Fruit fly (Drosophila melanogaster) whole organism, embryonic: ENCODE measurements around the gene Drsl1.

Experiments used
- ATbp ChIP-seq: fragments of 200-800 bp; sonication (Bioruptor generic); optimal IDR thresholded peaks from 2 replicates; lab custom pipeline; 2017; ENCODE audit warnings: missing biosample characterization, mild to moderate bottlenecking, missing genetic modification characterization, missing genetic modification reagents
- BtbVII ChIP-seq: fragments of 200-800 bp; sonication (Bioruptor generic); optimal IDR thresholded peaks from 3 replicates; lab custom pipeline; 2017; ENCODE audit warnings: missing biosample characterization, mild to moderate bottlenecking, missing genetic modification characterization
- CG10147 ChIP-seq: fragments of 200-800 bp; sonication (Bioruptor generic); optimal IDR thresholded peaks from 2 replicates; lab custom pipeline; 2019; ENCODE audit warnings: missing biosample characterization, mild to moderate bottlenecking, missing genetic modification characterization, moderate library complexity
- CG12391 ChIP-seq: fragments of 200-800 bp; sonication (Bioruptor generic); optimal IDR thresholded peaks from 3 replicates; lab custom pipeline; 2018; ENCODE audit warnings: missing biosample characterization, mild to moderate bottlenecking, missing genetic modification characterization, moderate library complexity
- CG13296 ChIP-seq: fragments of 200-800 bp; sonication (Bioruptor generic); optimal IDR thresholded peaks from 3 replicates; lab custom pipeline; 2018; ENCODE audit warnings: missing biosample characterization, mild to moderate bottlenecking, missing genetic modification characterization
- CG13424 ChIP-seq: fragments of 200-800 bp; sonication (Bioruptor generic); optimal IDR thresholded peaks from 2 replicates; lab custom pipeline; 2019; ENCODE audit warnings: missing biosample characterization, mild to moderate bottlenecking, missing genetic modification characterization, moderate library complexity
- CG15269 ChIP-seq: fragments of 200-800 bp; sonication (Bioruptor generic); optimal IDR thresholded peaks from 2 replicates; lab custom pipeline; 2018; ENCODE audit warnings: missing biosample characterization, mild to moderate bottlenecking, missing genetic modification characterization, moderate library complexity
- CG17361 ChIP-seq: fragments of 200-800 bp; sonication (Bioruptor generic); IDR thresholded peaks from 3 replicates; pipeline ENCODE4 v1.3.6; 2022; ENCODE audit warnings: missing biosample characterization, missing genetic modification characterization
- CG17568 ChIP-seq: fragments of 200-800 bp; sonication (Bioruptor generic); optimal IDR thresholded peaks from 2 replicates; lab custom pipeline; 2018; ENCODE audit warnings: missing biosample characterization, mild to moderate bottlenecking, missing genetic modification characterization, moderate library complexity
- CG17829 ChIP-seq: fragments of 200-800 bp; optimal IDR thresholded peaks from 2 replicates; lab custom pipeline; 2019; ENCODE audit warnings: missing biosample characterization, mild to moderate bottlenecking, missing genetic modification characterization, moderate library complexity
- CG18476 ChIP-seq: fragments of 200-800 bp; sonication (Bioruptor generic); optimal IDR thresholded peaks from 2 replicates; lab custom pipeline; 2016; ENCODE audit warnings: missing biosample characterization, mild to moderate bottlenecking, missing genetic modification characterization
- CG30403 ChIP-seq: fragments of 200-800 bp; sonication (Bioruptor generic); optimal IDR thresholded peaks from 3 replicates; lab custom pipeline; 2016; ENCODE audit warnings: missing biosample characterization, missing genetic modification characterization
- CG30431 ChIP-seq: fragments of 200-800 bp; sonication (Bioruptor generic); optimal IDR thresholded peaks from 2 replicates; lab custom pipeline; 2017; ENCODE audit warnings: missing biosample characterization, missing genetic modification characterization
- CG3065 ChIP-seq: fragments of 200-800 bp; sonication (Bioruptor generic); optimal IDR thresholded peaks from 2 replicates; lab custom pipeline; 2016; ENCODE audit warnings: missing biosample characterization, missing genetic modification characterization
- CG32767 ChIP-seq: fragments of 200-800 bp; sonication (Bioruptor generic); IDR thresholded peaks from 2 replicates; pipeline ENCODE4 v1.3.6; 2022; ENCODE audit warnings: missing biosample characterization, missing genetic modification characterization
- CG33213 ChIP-seq: fragments of 200-800 bp; sonication (Bioruptor generic); optimal IDR thresholded peaks from 3 replicates; lab custom pipeline; 2016; ENCODE audit warnings: missing biosample characterization, missing genetic modification characterization
- CG4328 ChIP-seq: fragments of 200-800 bp; sonication (Bioruptor generic); optimal IDR thresholded peaks from 3 replicates; lab custom pipeline; 2017; ENCODE audit warnings: missing biosample characterization, missing genetic modification reagents, missing genetic modification characterization
- CG43689 ChIP-seq: fragments of 200-800 bp; sonication (Bioruptor generic); IDR thresholded peaks from 2 replicates; pipeline ENCODE4 v1.3.6; 2022; ENCODE audit warnings: missing biosample characterization, missing genetic modification characterization
- CG8765 ChIP-seq: fragments of 200-800 bp; sonication (Bioruptor generic); IDR thresholded peaks from 2 replicates; pipeline ENCODE4 v1.3.6; 2022; ENCODE audit warnings: missing biosample characterization, missing genetic modification characterization
- CG9215 ChIP-seq: fragments of 200-800 bp; sonication (Bioruptor generic); IDR thresholded peaks from 2 replicates; pipeline ENCODE4 v1.3.6; 2022; ENCODE audit warnings: missing biosample characterization, missing genetic modification characterization
- CG9609 ChIP-seq: fragments of 200-800 bp; sonication (Bioruptor generic); optimal IDR thresholded peaks from 3 replicates; lab custom pipeline; 2016; ENCODE audit warnings: missing biosample characterization, missing genetic modification characterization
- CG9932 ChIP-seq: fragments of 200-800 bp; sonication (Bioruptor generic); IDR thresholded peaks from 2 replicates; pipeline ENCODE4 v1.3.6; 2022; ENCODE audit warnings: missing biosample characterization, missing genetic modification characterization
- Camta ChIP-seq: fragments of 200-800 bp; sonication (Bioruptor generic); optimal IDR thresholded peaks from 2 replicates; lab custom pipeline; 2016; ENCODE audit warnings: missing biosample characterization, missing genetic modification characterization
- E2f2 ChIP-seq: fragments of 200-800 bp; sonication (Bioruptor generic); IDR thresholded peaks from 2 replicates; pipeline ENCODE4 v1.3.6; 2022; ENCODE audit warnings: missing biosample characterization, missing genetic modification characterization
- Eip74EF ChIP-seq, 2 experiments: fragments of 200-800 bp in 1 of 2; fragments of >200 bp in 1 of 2; sonication (Bioruptor generic) in 1 of 2; optimal IDR thresholded peaks; 2 replicates each; lab custom pipeline; 2017 to 2019; ENCODE audit warnings: missing biosample characterization in 2 of 2, missing genetic modification characterization in 2 of 2, mild to moderate bottlenecking in 1 of 2, moderate library complexity in 1 of 2
- Hr39 ChIP-seq: fragments of >200 bp; optimal IDR thresholded peaks from 2 replicates; lab custom pipeline; 2017
- Lhr ChIP-seq: fragments of 200-800 bp; sonication (Bioruptor generic); optimal IDR thresholded peaks from 3 replicates; lab custom pipeline; 2017; ENCODE audit warnings: mild to moderate bottlenecking, missing biosample characterization, missing genetic modification reagents, missing genetic modification characterization
- MBD-R2 ChIP-seq: fragments of 200-800 bp; sonication (Bioruptor generic); IDR thresholded peaks from 2 replicates; pipeline ENCODE4 v1.3.6; 2022; ENCODE audit warnings: missing biosample characterization, missing genetic modification characterization
- Sox102F ChIP-seq: fragments of 200-800 bp; sonication (Bioruptor generic); optimal IDR thresholded peaks from 2 replicates; lab custom pipeline; 2018; ENCODE audit warnings: missing biosample characterization, mild to moderate bottlenecking, missing genetic modification characterization, moderate library complexity
- Ssrp ChIP-seq: fragments of 200-800 bp; sonication (Bioruptor generic); optimal IDR thresholded peaks from 2 replicates; lab custom pipeline; 2018; ENCODE audit warnings: missing biosample characterization, mild to moderate bottlenecking, missing genetic modification characterization, moderate library complexity
- Vsx1 ChIP-seq: fragments of 200-800 bp; sonication (Bioruptor generic); optimal IDR thresholded peaks from 2 replicates; lab custom pipeline; 2017; ENCODE audit warnings: missing biosample characterization, mild to moderate bottlenecking, missing genetic modification characterization, missing genetic modification reagents
- bigmax ChIP-seq: fragments of 200-800 bp; sonication (Bioruptor generic); optimal IDR thresholded peaks from 2 replicates; lab custom pipeline; 2018; ENCODE audit warnings: missing biosample characterization, mild to moderate bottlenecking, missing genetic modification characterization
- cg ChIP-seq: fragments of 200-800 bp; sonication (Bioruptor generic); optimal IDR thresholded peaks from 3 replicates; lab custom pipeline; 2019; ENCODE audit warnings: missing biosample characterization, mild to moderate bottlenecking, missing genetic modification characterization, moderate library complexity
- cwo ChIP-seq: fragments of 200-800 bp; sonication (Bioruptor generic); optimal IDR thresholded peaks from 3 replicates; lab custom pipeline; 2017; ENCODE audit warnings: missing biosample characterization, missing genetic modification characterization, mild to moderate bottlenecking, moderate library complexity, missing genetic modification reagents
- danr ChIP-seq: fragments of 200-800 bp; sonication (Bioruptor generic); IDR thresholded peaks from 2 replicates; pipeline ENCODE4 v1.3.6; 2022; ENCODE audit warnings: missing biosample characterization, missing genetic modification characterization
- dm ChIP-seq: fragments of 200-800 bp; sonication (Bioruptor generic); optimal IDR thresholded peaks from 3 replicates; lab custom pipeline; 2016; ENCODE audit warnings: missing biosample characterization, missing genetic modification characterization
- emc ChIP-seq: fragments of 200-800 bp; sonication (Bioruptor generic); optimal IDR thresholded peaks from 2 replicates; lab custom pipeline; 2016; ENCODE audit warnings: missing biosample characterization, missing genetic modification characterization
- exex ChIP-seq: fragments of 200-800 bp; sonication (Bioruptor generic); optimal IDR thresholded peaks from 4 replicates; lab custom pipeline; 2018; ENCODE audit warnings: missing biosample characterization, mild to moderate bottlenecking, missing genetic modification characterization, moderate library complexity
- h ChIP-seq: fragments of >200 bp; optimal IDR thresholded peaks from 2 replicates; lab custom pipeline; 2017
- hbn ChIP-seq: fragments of 200-800 bp; sonication (Bioruptor generic); IDR thresholded peaks from 2 replicates; pipeline ENCODE4 v1.3.6; 2022; ENCODE audit warnings: missing biosample characterization, missing genetic modification characterization; ENCODE audit not compliant: partially characterized antibody
- hth ChIP-seq: fragments of >200 bp; optimal IDR thresholded peaks from 2 replicates; lab custom pipeline; 2017; ENCODE audit warnings: inconsistent platforms
- kay ChIP-seq: fragments of 200-800 bp; sonication (Bioruptor generic); optimal IDR thresholded peaks from 2 replicates; lab custom pipeline; 2016; ENCODE audit warnings: missing biosample characterization, missing genetic modification characterization
- lilli ChIP-seq: fragments of 200-800 bp; sonication (Bioruptor generic); optimal IDR thresholded peaks from 3 replicates; lab custom pipeline; 2016; ENCODE audit warnings: missing biosample characterization, missing genetic modification characterization
- pb ChIP-seq: fragments of 200-800 bp; sonication (Bioruptor generic); optimal IDR thresholded peaks from 3 replicates; lab custom pipeline; 2016; ENCODE audit warnings: missing biosample characterization, missing genetic modification characterization
- pho ChIP-seq: fragments of 200-800 bp; sonication (Bioruptor generic); optimal IDR thresholded peaks from 2 replicates; lab custom pipeline; 2016; ENCODE audit warnings: missing biosample characterization, missing genetic modification characterization
- pum ChIP-seq: fragments of 200-800 bp; sonication (Bioruptor generic); optimal IDR thresholded peaks from 2 replicates; lab custom pipeline; 2016; ENCODE audit warnings: missing biosample characterization, missing genetic modification characterization
- ranshi ChIP-seq: fragments of 200-800 bp; sonication (Bioruptor generic); IDR thresholded peaks from 2 replicates; pipeline ENCODE4 v1.3.6; 2022; ENCODE audit warnings: missing biosample characterization, missing genetic modification characterization
- seq ChIP-seq: fragments of 200-800 bp; sonication (Bioruptor generic); IDR thresholded peaks from 2 replicates; pipeline ENCODE4 v1.3.6; 2022; ENCODE audit warnings: missing biosample characterization, missing genetic modification characterization
- stwl ChIP-seq: fragments of 200-800 bp; sonication (Bioruptor generic); optimal IDR thresholded peaks from 3 replicates; lab custom pipeline; 2018; ENCODE audit warnings: missing biosample characterization, mild to moderate bottlenecking, missing genetic modification characterization, moderate library complexity
- tio ChIP-seq: fragments of 200-800 bp; sonication (Bioruptor generic); optimal IDR thresholded peaks from 2 replicates; lab custom pipeline; 2017; ENCODE audit warnings: missing biosample characterization, missing genetic modification characterization, inconsistent platforms
- ttk ChIP-seq: fragments of 200-800 bp; sonication (Bioruptor generic); IDR thresholded peaks from 2 replicates; pipeline ENCODE4 v2.1.2; 2022; ENCODE audit warnings: missing biosample characterization, missing genetic modification characterization
- tx ChIP-seq: fragments of 200-800 bp; sonication (Bioruptor generic); optimal IDR thresholded peaks from 2 replicates; lab custom pipeline; 2016; ENCODE audit warnings: missing biosample characterization, missing genetic modification characterization
- wek ChIP-seq: fragments of 200-800 bp; sonication (Bioruptor generic); optimal IDR thresholded peaks from 3 replicates; lab custom pipeline; 2018; ENCODE audit warnings: missing biosample characterization, mild to moderate bottlenecking, missing genetic modification characterization, moderate library complexity

Gene Drsl1

DNA sequence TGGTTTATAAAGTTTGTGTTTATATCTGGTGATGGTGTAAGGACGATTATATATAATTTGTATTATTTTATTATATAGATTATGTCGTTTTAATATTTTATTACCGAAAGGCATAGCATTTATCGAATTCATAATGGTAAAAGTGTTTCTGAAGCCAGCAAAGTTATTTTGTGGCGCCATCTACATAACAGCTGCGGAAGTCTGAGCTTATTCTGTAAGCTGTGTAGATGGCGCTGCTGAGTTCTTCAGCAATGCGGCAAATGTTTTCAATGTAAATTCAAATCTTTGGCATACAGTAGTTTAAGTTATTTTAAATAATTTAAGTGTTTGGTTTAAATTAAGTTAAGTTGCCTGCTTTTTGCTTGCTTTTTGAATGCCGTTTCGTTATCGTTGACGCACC is 47.2 kb downstream of the Drsl1 start (continued):
- no peak for TF ChIP-seq bigmax (GFP tag; lab: Kevin White, UChicago)
- TF ChIP-seq Vsx1 (GFP tag; lab: Kevin White, UChicago): no peak
- TF ChIP-seq pho (GFP tag; lab: Kevin White, UChicago): no peak
- no peak for TF ChIP-seq Lhr (GFP tag; lab: Kevin White, UChicago)
- no peak for TF ChIP-seq CG10147 (GFP tag; lab: Kevin White, UChicago)
- peak; percentile 74 for TF ChIP-seq stwl (tag; lab: Kevin White, UChicago)
- no peak for TF ChIP-seq CG9609 (GFP tag; lab: Kevin White, UChicago)
- no peak for TF ChIP-seq CG18476 (GFP tag; lab: Kevin White, UChicago)
- no peak for TF ChIP-seq CG32767 (GFP tag; lab: Robert Waterston, UW)
- TF ChIP-seq Eip74EF (GFP tag; optimal IDR thresholded peaks at IDR 0.05; lab: Kevin White, UChicago): no peak
- TF ChIP-seq exex (tag; lab: Kevin White, UChicago): no peak
- no peak for TF ChIP-seq Sox102F (GFP tag; lab: Kevin White, UChicago)
- TF ChIP-seq dm (GFP tag; lab: Kevin White, UChicago): no peak
- no peak for TF ChIP-seq kay (GFP tag; lab: Kevin White, UChicago)
- peak; percentile 40; the same call in 1 of the 3 replicates for TF ChIP-seq CG17361 (GFP tag; lab: Robert Waterston, UW)
- TF ChIP-seq Ssrp (tag; lab: Kevin White, UChicago): no peak
- TF ChIP-seq Camta (GFP tag; lab: Kevin White, UChicago): no peak
- no peak for TF ChIP-seq pum (GFP tag; lab: Kevin White, UChicago)
- no peak for TF ChIP-seq wek (GFP tag; lab: Kevin White, UChicago)
- no peak for TF ChIP-seq CG17568
- TF ChIP-seq CG33213 (GFP tag; lab: Kevin White, UChicago): peak; percentile 27
- TF ChIP-seq CG9215 (GFP tag; lab: Robert Waterston, UW): no peak
- TF ChIP-seq CG15269 (tag; lab: Kevin White, UChicago): no peak
- TF ChIP-seq tio (GFP tag; lab: Kevin White, UChicago): no peak
- no peak for TF ChIP-seq CG13296 (GFP tag; lab: Kevin White, UChicago)
- TF ChIP-seq danr (GFP tag; lab: Robert Waterston, UW): no peak
- no peak for TF ChIP-seq CG30431 (GFP tag; lab: Kevin White, UChicago)
- TF ChIP-seq CG13424 (tag; lab: Kevin White, UChicago): no peak
- TF ChIP-seq h: no peak
- TF ChIP-seq CG3065 (GFP tag; lab: Kevin White, UChicago): no peak
- no peak for TF ChIP-seq CG30403 (GFP tag; lab: Kevin White, UChicago)
- no peak for TF ChIP-seq cwo (GFP tag; lab: Kevin White, UChicago)
- peak; percentile 18; the same call in 1 of the 2 replicates for TF ChIP-seq MBD-R2 (GFP tag; lab: Robert Waterston, UW)
- peak; percentile 76 for TF ChIP-seq E2f2
- TF ChIP-seq cg: no peak
- no peak for TF ChIP-seq hth (lab: Kevin White, UChicago)
- TF ChIP-seq emc (GFP tag; lab: Kevin White, UChicago): no peak
- TF ChIP-seq lilli (GFP tag; lab: Kevin White, UChicago): no peak
- TF ChIP-seq BtbVII: no peak
- no peak for TF ChIP-seq tx (GFP tag; lab: Kevin White, UChicago)
- TF ChIP-seq Hr39 (lab: Kevin White, UChicago): no peak
- no peak for TF ChIP-seq CG12391
- TF ChIP-seq CG9932: peak; percentile 59
- TF ChIP-seq ttk (GFP tag; lab: Robert Waterston, UW): peak; percentile 44
- TF ChIP-seq CG17829: peak; percentile 46
- no peak for TF ChIP-seq CG43689
- TF ChIP-seq CG4328 (GFP tag; lab: Kevin White, UChicago): no peak
- TF ChIP-seq pb (GFP tag; lab: Kevin White, UChicago): no peak
- TF ChIP-seq ranshi (GFP tag; lab: Robert Waterston, UW): no peak
- no peak for TF ChIP-seq ATbp (GFP tag; lab: Kevin White, UChicago)
- no peak for TF ChIP-seq hbn
- no peak for TF ChIP-seq CG8765 (GFP tag; lab: Robert Waterston, UW)
- no peak for TF ChIP-seq seq (GFP tag; lab: Robert Waterston, UW)
